Fruit fly (Drosophila melanogaster) whole organism, prepupa: ENCODE measurements around the gene Hsp70Aa.

Experiments
- CG11902 ChIP-seq: fragments of 200-800 bp; sonication (Bioruptor generic); optimal IDR thresholded peaks from 3 replicates; lab custom pipeline; 2016; ENCODE audit warnings: missing biosample characterization, missing genetic modification characterization
- CG16779 ChIP-seq: fragments of 200-800 bp; sonication (Bioruptor generic); optimal IDR thresholded peaks from 3 replicates; lab custom pipeline; 2017; ENCODE audit warnings: missing biosample characterization, mild to moderate bottlenecking, missing genetic modification characterization
- CG34406 ChIP-seq: fragments of 200-800 bp; sonication (Bioruptor generic); optimal IDR thresholded peaks from 3 replicates; lab custom pipeline; 2016; ENCODE audit warnings: missing biosample characterization, missing genetic modification characterization
- CG6792 ChIP-seq: fragments of 200-800 bp; sonication (Bioruptor generic); optimal IDR thresholded peaks from 3 replicates; lab custom pipeline; 2016; ENCODE audit warnings: missing biosample characterization, missing genetic modification characterization
- CG6854 ChIP-seq: fragments of 200-800 bp; sonication (Bioruptor generic); optimal IDR thresholded peaks from 2 replicates; lab custom pipeline; 2017; ENCODE audit warnings: missing biosample characterization, mild to moderate bottlenecking, missing genetic modification characterization
- CG8119 ChIP-seq: fragments of 200-800 bp; sonication (Bioruptor generic); IDR thresholded peaks from 3 replicates; pipeline ENCODE4 v1.3.6; 2022; ENCODE audit warnings: missing biosample characterization, missing genetic modification characterization
- Eip75B ChIP-seq: fragments of 200-800 bp; sonication (Bioruptor generic); optimal IDR thresholded peaks from 3 replicates; lab custom pipeline; 2016; ENCODE audit warnings: missing biosample characterization, missing genetic modification characterization
- Gug ChIP-seq: fragments of 200-800 bp; sonication (Bioruptor generic); IDR thresholded peaks from 2 replicates; pipeline ENCODE4 v1.3.6; 2022; ENCODE audit warnings: missing biosample characterization, missing genetic modification characterization
- Hr39 ChIP-seq: fragments of 200-800 bp; sonication (Bioruptor generic); optimal IDR thresholded peaks from 2 replicates; lab custom pipeline; 2016; ENCODE audit warnings: missing biosample characterization, missing genetic modification characterization
- OdsH ChIP-seq: fragments of 200-800 bp; sonication (Bioruptor generic); optimal IDR thresholded peaks from 3 replicates; lab custom pipeline; 2016; ENCODE audit warnings: missing biosample characterization, missing genetic modification characterization
- Smox ChIP-seq: fragments of 200-800 bp; sonication (Bioruptor generic); optimal IDR thresholded peaks from 3 replicates; lab custom pipeline; 2016; ENCODE audit warnings: missing biosample characterization, missing genetic modification characterization
- Sox102F ChIP-seq: fragments of 200-800 bp; sonication (Bioruptor generic); optimal IDR thresholded peaks from 2 replicates; lab custom pipeline; 2016; ENCODE audit warnings: missing biosample characterization, mild to moderate bottlenecking, missing genetic modification characterization
- dsx ChIP-seq: fragments of 200-800 bp; optimal IDR thresholded peaks from 3 replicates; lab custom pipeline; 2019; ENCODE audit warnings: missing biosample characterization, mild to moderate bottlenecking, missing genetic modification characterization, moderate library complexity; ENCODE audit not compliant: poor library complexity, severe bottlenecking
- spab ChIP-seq: fragments of 200-800 bp; sonication (Bioruptor generic); optimal IDR thresholded peaks from 2 replicates; lab custom pipeline; 2017; ENCODE audit warnings: missing biosample characterization, mild to moderate bottlenecking, missing genetic modification characterization, missing genetic modification reagents

- TF ChIP-seq Sox102F (GFP tag; lab: Kevin White, UChicago) = no peak
- no peak for TF ChIP-seq Hr39
- no peak for TF ChIP-seq OdsH (GFP tag; lab: Kevin White, UChicago)
- TF ChIP-seq spab = no peak
- TF ChIP-seq CG8119 (GFP tag; lab: Robert Waterston, UW) = no peak
- no peak for TF ChIP-seq Eip75B (GFP tag; lab: Kevin White, UChicago)
- TF ChIP-seq CG6792 = no peak
- no peak for TF ChIP-seq CG34406
- no peak for TF ChIP-seq CG6854 (GFP tag; lab: Kevin White, UChicago)
- TF ChIP-seq Smox (GFP tag; lab: Kevin White, UChicago) = no peak
- no peak for TF ChIP-seq dsx
- TF ChIP-seq CG16779 (tag; lab: Kevin White, UChicago) = no peak
- no peak for TF ChIP-seq CG11902
- no peak for TF ChIP-seq Gug (GFP tag; lab: Robert Waterston, UW)
Measured at dm6 chr3R:11930962-11931361, 25.4 kb downstream of the Hsp70Aa start, which contains the start of gene CG14731.
